Fruit fly (Drosophila melanogaster): ENCODE results near the gene CG11911.

- TF ChIP-seq Lhr (GFP tag; optimal IDR thresholded peaks at IDR 0.05) (no peak), vvl (GFP tag; IDR thresholded peaks at IDR 0.05) (no peak), bab2 (GFP tag; optimal IDR thresholded peaks at IDR 0.05) (no peak), CG13424 (tag; optimal IDR thresholded peaks at IDR 0.05) (no peak), CG6254 (GFP tag; optimal IDR thresholded peaks at IDR 0.05) (no peak)
Observed at dm6 chr2L:299038-299437, 22.0 kb downstream of the CG11911 start.
